Fruit fly (Drosophila melanogaster): ENCODE measurements around the gene opm.

opm gene

DNA sequence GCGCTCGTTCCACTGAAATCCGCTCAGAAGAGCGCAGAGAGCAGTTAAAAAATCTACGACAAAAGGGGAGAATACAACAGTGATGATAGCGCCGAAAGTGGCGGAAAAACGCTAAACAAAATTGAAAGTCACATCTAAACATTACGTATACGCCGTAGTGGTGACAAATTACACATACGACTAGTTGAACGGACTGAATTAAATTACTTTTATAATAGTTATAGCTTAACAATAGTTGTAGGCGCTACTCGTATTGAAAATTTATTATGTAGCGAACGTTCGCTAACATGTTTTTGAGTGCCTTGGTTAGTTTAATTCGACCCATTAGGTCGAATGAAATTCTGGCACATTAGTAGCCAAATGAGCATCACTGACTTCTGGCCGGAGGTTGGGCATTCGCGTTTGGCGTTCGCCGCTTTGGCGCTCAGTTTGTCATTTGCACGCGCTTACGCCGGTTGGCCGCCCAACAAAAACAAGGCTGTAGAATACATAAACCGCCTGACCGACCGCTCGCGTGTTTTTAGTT, 22.5 kb downstream of the opm start, which contains the start of gene CG5541 (continued):
- TF ChIP-seq bab2 (GFP tag; optimal IDR thresholded peaks at IDR 0.05), result no peak
- TF ChIP-seq CG3726 (GFP tag; IDR thresholded peaks at IDR 0.05), result no peak
- TF ChIP-seq repo (GFP tag; optimal IDR thresholded peaks at IDR 0.05), result no peak
- peak in 1 of 2 experiments; percentile 36 for TF ChIP-seq prd (optimal IDR thresholded peaks at IDR 0.05)
- TF ChIP-seq prd (GFP tag; IDR thresholded peaks at IDR 0.05), result no peak
- TF ChIP-seq bcd (GFP tag; optimal IDR thresholded peaks at IDR 0.05), result no peak
- no peak for TF ChIP-seq Lhr (GFP tag; optimal IDR thresholded peaks at IDR 0.05)
- TF ChIP-seq CG4282 (GFP tag; optimal IDR thresholded peaks at IDR 0.05), result no peak
- no peak for TF ChIP-seq CG9797 (GFP tag; optimal IDR thresholded peaks at IDR 0.05)
- no peak for TF ChIP-seq Ets97D (GFP tag; optimal IDR thresholded peaks at IDR 0.05)
- no peak for TF ChIP-seq Dad (GFP tag; optimal IDR thresholded peaks at IDR 0.05)
- no peak for TF ChIP-seq CG10267 (tag; optimal IDR thresholded peaks at IDR 0.05)
- no peak for TF ChIP-seq lola (GFP tag; optimal IDR thresholded peaks at IDR 0.05)
- no peak for TF ChIP-seq Max (GFP tag; optimal IDR thresholded peaks at IDR 0.05)
- no peak for TF ChIP-seq hth (optimal IDR thresholded peaks at IDR 0.05)
- TF ChIP-seq danr (GFP tag; IDR thresholded peaks at IDR 0.05), result no peak
- no peak for TF ChIP-seq croc (GFP tag; conservative IDR thresholded peaks at IDR 0.05)
- no peak for TF ChIP-seq wek (GFP tag; optimal IDR thresholded peaks at IDR 0.05)
- TF ChIP-seq CG13424 (tag; optimal IDR thresholded peaks at IDR 0.05), result peak; percentile 37
- no peak for TF ChIP-seq B-H1 (GFP tag; IDR thresholded peaks at IDR 0.05)
- no peak for TF ChIP-seq gfzf (GFP tag; optimal IDR thresholded peaks at IDR 0.05)
- no peak for TF ChIP-seq Hr78 (GFP tag; optimal IDR thresholded peaks at IDR 0.05)
- no peak for TF ChIP-seq dan (GFP tag; IDR thresholded peaks at IDR 0.05)
- peak; percentile 8 for TF ChIP-seq CG30403 (GFP tag; optimal IDR thresholded peaks at IDR 0.05)
- TF ChIP-seq Rx (GFP tag; IDR thresholded peaks at IDR 0.05), result 0 out of 2 replicates have a peak, but pooled peaks have one; percentile 15
- no peak for TF ChIP-seq ftz-f1 (GFP tag; optimal IDR thresholded peaks at IDR 0.05)
- TF ChIP-seq chif (GFP tag; optimal IDR thresholded peaks at IDR 0.05), result no peak
- TF ChIP-seq dmrt99B (tag; optimal IDR thresholded peaks at IDR 0.05), result no peak
- no peak for TF ChIP-seq CG7963 (GFP tag; IDR thresholded peaks at IDR 0.05; ENCODE audit: partially characterized antibody)
- TF ChIP-seq Stat92E (GFP tag; optimal IDR thresholded peaks at IDR 0.05), result no peak

DNA sequence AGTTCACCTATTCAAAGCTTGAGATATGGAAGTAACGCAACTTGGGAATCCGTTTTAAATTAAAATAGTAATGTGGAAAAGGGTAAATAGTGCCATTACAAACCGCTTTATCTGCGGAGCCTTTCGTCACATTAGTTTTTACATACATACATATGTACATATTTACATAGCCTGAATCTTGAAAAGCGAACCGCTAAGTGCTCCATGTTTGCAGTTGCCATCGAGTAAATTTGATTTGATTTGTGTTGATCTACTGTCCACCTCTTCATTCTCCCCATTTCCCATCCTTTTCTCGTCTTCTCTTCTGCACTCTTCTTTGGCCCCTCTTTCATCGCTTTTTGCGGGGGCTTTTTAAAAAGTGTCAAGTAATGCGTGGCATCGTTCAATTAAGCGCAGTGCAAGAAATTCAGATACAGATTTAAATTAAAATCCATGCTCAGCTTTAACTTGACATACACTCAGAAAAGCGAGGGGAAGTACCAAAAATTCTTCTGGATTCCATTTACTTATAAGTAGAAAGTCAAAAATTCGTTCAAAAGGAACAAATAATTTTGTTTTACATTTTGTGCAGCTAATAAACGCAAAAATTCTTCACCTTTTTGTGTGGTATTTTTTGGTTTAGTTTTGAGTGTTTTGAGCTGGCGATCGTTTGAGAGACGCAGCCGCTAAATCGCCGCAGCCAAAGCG, 23.1 kb downstream of the opm start:
- TF ChIP-seq CG12071 (GFP tag; optimal IDR thresholded peaks at IDR 0.05), result peak; percentile 95
- TF ChIP-seq fru (optimal IDR thresholded peaks at IDR 0.05), result no peak
- peak; percentile 52 for TF ChIP-seq ems (GFP tag; optimal IDR thresholded peaks at IDR 0.05)
- peak; percentile 59 for TF ChIP-seq Spps (tag; optimal IDR thresholded peaks at IDR 0.05)
- TF ChIP-seq slbo (GFP tag; IDR thresholded peaks at IDR 0.05), result peak; percentile 31
- TF ChIP-seq CG11093 (GFP tag; IDR thresholded peaks at IDR 0.05), result peak; percentile 48; the same call in 1 of the 3 replicates
- TF ChIP-seq Meics (GFP tag; optimal IDR thresholded peaks at IDR 0.05), result peak; percentile 85
- TF ChIP-seq Tbp (GFP tag; optimal IDR thresholded peaks at IDR 0.05), result no peak
- peak; percentile 22 for TF ChIP-seq jing (GFP tag; optimal IDR thresholded peaks at IDR 0.05)
- peak; percentile 85 for TF ChIP-seq Blimp-1 (GFP tag; optimal IDR thresholded peaks at IDR 0.05)
- no peak for TF ChIP-seq pros (GFP tag; optimal IDR thresholded peaks at IDR 0.05)
- TF ChIP-seq fd3F (GFP tag; optimal IDR thresholded peaks at IDR 0.05), result peak; percentile 69
- no peak for TF ChIP-seq br (optimal IDR thresholded peaks at IDR 0.05)
- TF ChIP-seq grau (tag; optimal IDR thresholded peaks at IDR 0.05), result peak; percentile 29
- peak; percentile 77 for TF ChIP-seq sqz (GFP tag; optimal IDR thresholded peaks at IDR 0.05)
- TF ChIP-seq CG33213 (GFP tag; optimal IDR thresholded peaks at IDR 0.05), result peak; percentile 91
- peak; percentile 52 for TF ChIP-seq Dek (tag; optimal IDR thresholded peaks at IDR 0.05)
- no peak for TF ChIP-seq CG6791 (GFP tag; IDR thresholded peaks at IDR 0.05; ENCODE audit: partially characterized antibody)
- peak; percentile 83 for TF ChIP-seq CG11504 (tag; optimal IDR thresholded peaks at IDR 0.05)
- peak; percentile 73 for TF ChIP-seq CG31441 (GFP tag; IDR thresholded peaks at IDR 0.05)
- peak; percentile 62 for TF ChIP-seq shn (GFP tag; optimal IDR thresholded peaks at IDR 0.05)
